Worm (Caenorhabditis elegans) whole organism, midembryonic: ENCODE data around the gene Y116F11A.1.
"Not testable (repeated sequence)": the region's sequence is repeated elsewhere in the genome, so short reads cannot be mapped to it uniquely, and the experiment has no call there.

Experiments used
- T22C8.4 ChIP-seq: fragments of 200-800 bp; sonication (Bioruptor generic); IDR thresholded peaks from 2 replicates; pipeline ENCODE4 v1.3.6; 2022; ENCODE audit warnings: missing genetic modification characterization, missing compliant biosample characterization
- cog-1 ChIP-seq: sonication (generic microtip); optimal IDR thresholded peaks from 2 replicates; lab custom pipeline; 2016; ENCODE audit warnings: missing genetic modification characterization, missing compliant biosample characterization
- flt-1 ChIP-seq: fragments of 200-800 bp; sonication (Bioruptor generic); IDR thresholded peaks from 2 replicates; pipeline ENCODE4 v1.3.6; 2022; ENCODE audit warnings: missing genetic modification characterization, missing compliant biosample characterization
- klf-2 ChIP-seq: fragments of 200-800 bp; sonication (Bioruptor generic); conservative IDR thresholded peaks from 2 replicates; pipeline ENCODE4 v1.3.6; 2022; ENCODE audit warnings: missing genetic modification reagents, missing genetic modification characterization, missing compliant biosample characterization
- med-1 ChIP-seq: sonication (generic microtip); optimal IDR thresholded peaks from 2 replicates; lab custom pipeline; 2017; ENCODE audit warnings: missing genetic modification characterization, mild to moderate bottlenecking, missing compliant biosample characterization, antibody characterized with exemption, missing genetic modification reagents; ENCODE audit not compliant: insufficient read depth
- ref-1 ChIP-seq: fragments of 200-800 bp; sonication (Bioruptor generic); conservative IDR thresholded peaks from 2 replicates; pipeline ENCODE4 v1.3.6; 2022; ENCODE audit warnings: missing genetic modification reagents, missing genetic modification characterization, missing compliant biosample characterization
- tab-1 ChIP-seq: fragments of 200-800 bp; sonication (Bioruptor generic); IDR thresholded peaks from 2 replicates; pipeline ENCODE4 v1.3.6; 2022; ENCODE audit warnings: missing genetic modification characterization, missing compliant biosample characterization
- ztf-23 ChIP-seq: fragments of 200-800 bp; sonication (Bioruptor generic); IDR thresholded peaks from 2 replicates; pipeline ENCODE4 v1.3.6; 2022; ENCODE audit warnings: missing genetic modification reagents, missing genetic modification characterization, missing compliant biosample characterization
- ztf-29 ChIP-seq: fragments of 200-800 bp; sonication (Bioruptor generic); IDR thresholded peaks from 2 replicates; pipeline ENCODE4 v1.3.6; 2022; ENCODE audit warnings: missing genetic modification reagents, missing genetic modification characterization, missing compliant biosample characterization

Gene Y116F11A.1

DNA sequence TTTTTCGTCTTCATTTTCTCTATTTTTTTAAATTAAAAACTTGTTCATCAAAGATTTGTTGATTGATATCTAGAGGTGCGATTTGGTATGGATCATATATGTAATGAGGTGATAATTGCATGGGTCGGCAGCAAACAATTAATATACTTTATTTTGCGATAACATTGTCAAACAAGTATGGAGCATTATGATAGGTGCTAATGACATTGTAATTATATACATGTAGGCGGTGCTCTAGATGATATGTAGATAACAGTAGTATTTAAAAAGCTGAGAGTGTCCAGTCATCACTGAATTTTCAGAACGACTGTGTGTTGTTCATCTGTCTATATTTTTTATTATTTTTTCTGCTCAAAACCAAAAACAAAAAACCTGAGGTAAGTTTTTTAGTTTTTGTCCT is at the start of gene Y116F11A.1:
Y116F11A.1 (plus strand) TSS at position 301 of the 400 bp plus-strand sequence.
- no peak for TF ChIP-seq tab-1 (GFP tag; lab: Robert Waterston, UW)
- no peak for TF ChIP-seq ref-1 (GFP tag; lab: Robert Waterston, UW)
- no peak for TF ChIP-seq cog-1 (tag; lab: Kevin White, UChicago)
- TF ChIP-seq ztf-23 (GFP tag; lab: Robert Waterston, UW) = no peak
- TF ChIP-seq flt-1 (GFP tag; lab: Robert Waterston, UW) = no peak
- TF ChIP-seq T22C8.4 = no peak
- TF ChIP-seq klf-2 (GFP tag; lab: Robert Waterston, UW) = no peak
- no peak for TF ChIP-seq ztf-29 (GFP tag; lab: Robert Waterston, UW)
- TF ChIP-seq med-1 = no peak

DNA sequence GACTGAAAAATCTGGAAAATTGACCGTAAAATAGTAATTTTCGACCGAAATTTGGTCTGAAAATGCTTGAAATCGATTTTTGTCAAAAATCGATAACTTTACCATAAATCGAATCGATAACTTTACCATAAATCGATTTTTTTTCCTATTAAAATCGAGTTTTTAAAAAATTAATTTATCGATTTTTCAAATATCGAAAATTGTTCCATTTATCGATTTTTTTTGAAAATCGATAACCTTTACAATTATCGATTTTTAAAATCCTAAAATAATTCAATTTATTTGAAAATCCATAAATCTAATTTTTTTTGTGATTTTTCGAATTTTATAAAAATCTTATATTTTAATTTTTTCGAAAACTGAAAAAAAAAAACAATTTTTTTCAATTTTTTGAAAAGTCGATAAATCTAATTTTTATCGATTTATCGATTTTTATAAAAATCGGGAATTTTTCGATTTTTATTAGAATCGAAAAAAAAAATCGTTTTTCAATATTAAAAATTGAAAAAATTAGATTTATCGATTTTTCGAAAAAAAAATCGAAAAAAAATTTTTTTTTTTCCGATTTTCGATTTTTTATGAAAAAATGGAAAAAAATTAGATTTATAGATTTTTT is 39.0 kb upstream of the Y116F11A.1 start:
- TF ChIP-seq ztf-23 (GFP tag; lab: Robert Waterston, UW) (no peak), T22C8.4 (peak; percentile 76), klf-2 (GFP tag; lab: Robert Waterston, UW) (no peak), flt-1 (GFP tag; lab: Robert Waterston, UW) (no peak), ref-1 (GFP tag; lab: Robert Waterston, UW) (no peak)

- TF ChIP-seq med-1 (no peak), T22C8.4 (peak; percentile 55)
These were observed 38.4 kb upstream of the Y116F11A.1 start for ce11 chrV:19691954-19692353.

ce11 chrV:19697348-19698172 is 32.8 kb upstream of the Y116F11A.1 start, which contains the start of the genes Y43F8C.13 and ani-3:
TSS of gene Y43F8C.13 (minus strand) at chrV:19697398.
TSS of gene ani-3 (plus strand) at chrV:19697732.
- TF ChIP-seq T22C8.4 = peak; percentile 46; the same call in 1 of the 2 replicates
- TF ChIP-seq klf-2 (GFP tag; lab: Robert Waterston, UW) = no peak

DNA sequence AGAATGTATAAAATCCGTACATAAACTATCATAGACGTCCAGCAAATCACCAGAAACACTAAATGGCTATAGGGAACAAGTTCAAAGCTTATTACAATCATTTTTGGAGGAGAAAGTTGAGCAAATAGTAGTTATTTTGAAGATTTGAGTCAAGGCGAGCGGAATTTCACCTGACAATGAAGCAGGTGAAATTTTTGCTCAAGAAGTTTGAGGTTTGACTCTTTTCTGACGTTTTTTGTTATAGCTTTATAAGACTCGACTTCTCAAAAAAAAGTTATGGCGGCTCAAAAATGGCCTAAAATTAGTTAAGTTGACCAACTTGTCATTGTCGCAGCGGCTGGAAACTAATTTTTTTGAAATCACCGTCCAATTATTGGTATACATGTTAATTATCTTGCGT is 21.5 kb upstream of the Y116F11A.1 start, which contains the start of gene srv-3:
srv-3 (minus strand) TSS at position 101 of the 400 bp plus-strand sequence.
- no peak for TF ChIP-seq tab-1 (GFP tag; lab: Robert Waterston, UW)
- no peak for TF ChIP-seq klf-2 (GFP tag; lab: Robert Waterston, UW)
- no peak for TF ChIP-seq ref-1 (GFP tag; lab: Robert Waterston, UW)
- TF ChIP-seq ztf-23 (GFP tag; lab: Robert Waterston, UW) = no peak
- TF ChIP-seq med-1 = no peak
- no peak for TF ChIP-seq T22C8.4
- no peak for TF ChIP-seq ztf-29 (GFP tag; lab: Robert Waterston, UW)
- TF ChIP-seq cog-1 (tag; lab: Kevin White, UChicago) = no peak
- no peak for TF ChIP-seq flt-1 (GFP tag; lab: Robert Waterston, UW)

ce11 chrV:19710514-19710913 is 19.9 kb upstream of the Y116F11A.1 start, which contains the start of gene Y43F8C.15:
TSS of gene Y43F8C.15 (minus strand) at chrV:19710614.
- TF ChIP-seq ref-1, ztf-23, flt-1 (GFP tag; lab: Robert Waterston, UW): not testable (repeated sequence)

DNA sequence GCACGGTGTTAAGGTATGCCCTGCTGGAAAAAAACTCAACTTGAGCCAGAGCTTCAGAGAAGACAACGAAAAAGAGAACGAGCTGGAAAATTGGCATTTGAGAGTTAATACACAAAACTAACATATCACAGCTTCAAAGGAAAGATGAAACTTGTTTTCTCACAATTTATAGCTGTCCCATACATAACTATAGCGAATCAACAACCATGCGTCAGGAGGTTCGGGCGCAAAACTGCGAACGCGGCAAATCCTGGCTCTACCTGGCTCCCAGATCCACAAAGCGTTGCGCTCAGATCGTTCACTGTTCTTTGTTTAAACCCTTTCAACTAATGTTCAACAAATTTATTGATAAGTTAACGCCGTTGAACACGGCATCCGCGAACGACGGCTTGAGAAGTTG is 18.7 kb upstream of the Y116F11A.1 start, which contains the start of gene Y43F8C.23:
Y43F8C.23 (minus strand) TSS at position 101 of the 400 bp plus-strand sequence.
- TF ChIP-seq flt-1 (GFP tag; lab: Robert Waterston, UW); tab-1 (GFP tag; lab: Robert Waterston, UW); T22C8.4: not testable (repeated sequence)

- TF ChIP-seq T22C8.4 = no peak
- TF ChIP-seq ref-1 (GFP tag; lab: Robert Waterston, UW) = no peak
- no peak for TF ChIP-seq tab-1 (GFP tag; lab: Robert Waterston, UW)
- TF ChIP-seq ztf-23 (GFP tag; lab: Robert Waterston, UW) = no peak
- TF ChIP-seq flt-1 (GFP tag; lab: Robert Waterston, UW) = no peak
- TF ChIP-seq cog-1 (tag; lab: Kevin White, UChicago) = no peak
- no peak for TF ChIP-seq ztf-29 (GFP tag; lab: Robert Waterston, UW)
- TF ChIP-seq med-1 = no peak
- no peak for TF ChIP-seq klf-2 (GFP tag; lab: Robert Waterston, UW)
These were observed 15.0 kb upstream of the Y116F11A.1 start, which contains the start of gene Y43F8C.16 for ce11 chrV:19715419-19715818. TSS of gene Y43F8C.16 (minus strand) at chrV:19715519.

DNA sequence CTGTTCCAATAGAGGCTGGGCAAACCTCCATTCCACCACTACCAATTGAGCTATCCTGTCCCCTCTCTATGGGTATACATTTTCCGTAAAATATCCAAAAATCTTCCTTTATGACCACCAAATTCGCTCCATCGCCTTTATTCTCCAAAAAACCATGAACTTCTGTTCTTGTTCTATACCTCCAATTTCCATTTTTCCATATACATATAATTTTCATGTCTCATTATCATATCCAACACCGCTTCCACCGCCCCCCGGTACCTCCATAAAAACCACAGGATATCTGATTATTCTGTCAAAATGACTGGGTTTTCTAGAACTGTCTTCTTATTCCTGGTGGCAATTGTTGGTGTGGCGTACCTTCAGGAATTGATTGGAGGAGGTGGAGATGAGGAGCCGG is 14.5 kb upstream of the Y116F11A.1 start, which contains the start of gene Y43F8C.17:
Y43F8C.17 (plus strand) TSS at position 301 of the 400 bp plus-strand sequence.
- no peak for TF ChIP-seq ztf-29 (GFP tag; lab: Robert Waterston, UW)
- no peak for TF ChIP-seq klf-2 (GFP tag; lab: Robert Waterston, UW)
- TF ChIP-seq cog-1 (tag; lab: Kevin White, UChicago) = no peak
- TF ChIP-seq tab-1 (GFP tag; lab: Robert Waterston, UW) = no peak
- no peak for TF ChIP-seq ref-1 (GFP tag; lab: Robert Waterston, UW)
- TF ChIP-seq ztf-23 (GFP tag; lab: Robert Waterston, UW) = no peak
- no peak for TF ChIP-seq T22C8.4
- TF ChIP-seq flt-1 (GFP tag; lab: Robert Waterston, UW) = no peak
- no peak for TF ChIP-seq med-1

- no peak for TF ChIP-seq klf-2 (GFP tag; lab: Robert Waterston, UW)
- TF ChIP-seq ztf-23 (GFP tag; lab: Robert Waterston, UW) = no peak
- no peak for TF ChIP-seq ztf-29 (GFP tag; lab: Robert Waterston, UW)
- no peak for TF ChIP-seq cog-1 (tag; lab: Kevin White, UChicago)
- no peak for TF ChIP-seq T22C8.4
- TF ChIP-seq flt-1 (GFP tag; lab: Robert Waterston, UW) = no peak
These were observed 12.4 kb upstream of the Y116F11A.1 start for ce11 chrV:19717933-19718332.
